Fruit fly (Drosophila melanogaster) whole organism, prepupa: Measurements from ENCODE around the gene Best2.

ENCODE experiments used
- CG15336 ChIP-seq: fragments of 200-800 bp; sonication (Bioruptor generic); IDR thresholded peaks from 2 replicates; pipeline ENCODE4 v1.3.6; 2022; ENCODE audit warnings: missing biosample characterization, missing genetic modification characterization
- CG8119 ChIP-seq: fragments of 200-800 bp; sonication (Bioruptor generic); IDR thresholded peaks from 3 replicates; pipeline ENCODE4 v1.3.6; 2022; ENCODE audit warnings: missing biosample characterization, missing genetic modification characterization
- Eip78C ChIP-seq: fragments of 200-800 bp; sonication (Bioruptor generic); peaks from one replicate; lab custom pipeline; 2016; ENCODE audit warnings: missing biosample characterization, missing genetic modification characterization
- Eip93F ChIP-seq: fragments of 200-800 bp; sonication (Bioruptor generic); optimal IDR thresholded peaks from 2 replicates; lab custom pipeline; 2016; ENCODE audit warnings: missing biosample characterization, mild to moderate bottlenecking, missing genetic modification characterization
- Hr38 ChIP-seq: sonication (Bioruptor generic); optimal IDR thresholded peaks from 2 replicates; lab custom pipeline; 2016; ENCODE audit warnings: missing biosample characterization, missing genetic modification characterization
- spab ChIP-seq: fragments of 200-800 bp; sonication (Bioruptor generic); optimal IDR thresholded peaks from 2 replicates; lab custom pipeline; 2017; ENCODE audit warnings: missing biosample characterization, mild to moderate bottlenecking, missing genetic modification characterization, missing genetic modification reagents

DNA sequence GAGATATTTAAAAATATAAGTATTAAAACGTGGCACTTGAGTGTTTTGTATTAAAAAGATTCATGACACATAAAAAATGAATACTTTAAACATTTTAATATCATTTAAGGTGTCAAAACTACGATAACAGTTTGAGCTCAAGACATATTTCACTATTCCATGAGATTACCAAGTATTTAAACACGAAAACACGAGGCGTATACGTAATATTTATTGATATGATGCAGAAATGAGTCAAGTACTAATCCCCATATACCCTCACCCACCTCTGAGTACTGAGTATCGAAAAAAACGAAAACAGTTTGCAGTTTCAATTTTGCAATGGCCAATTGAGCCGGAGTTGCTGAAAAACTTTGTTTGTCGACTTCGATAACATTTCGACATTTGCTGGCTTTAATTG is 11.6 kb upstream of the Best2 start:
- TF ChIP-seq CG15336 (GFP tag; lab: Robert Waterston, UW) (no peak; the same call in 1 of the 2 replicates), Hr38 (no peak), CG8119 (GFP tag; lab: Robert Waterston, UW) (peak; percentile 61; the same call in 2 of the 3 replicates), Eip93F (GFP tag; lab: Kevin White, UChicago) (no peak), spab (GFP tag; lab: Kevin White, UChicago) (no peak), Eip78C (GFP tag; lab: Kevin White, UChicago) (peak; percentile 87)
